Worm (Caenorhabditis elegans): ENCODE data around the gene K10D6.4.

DNA sequence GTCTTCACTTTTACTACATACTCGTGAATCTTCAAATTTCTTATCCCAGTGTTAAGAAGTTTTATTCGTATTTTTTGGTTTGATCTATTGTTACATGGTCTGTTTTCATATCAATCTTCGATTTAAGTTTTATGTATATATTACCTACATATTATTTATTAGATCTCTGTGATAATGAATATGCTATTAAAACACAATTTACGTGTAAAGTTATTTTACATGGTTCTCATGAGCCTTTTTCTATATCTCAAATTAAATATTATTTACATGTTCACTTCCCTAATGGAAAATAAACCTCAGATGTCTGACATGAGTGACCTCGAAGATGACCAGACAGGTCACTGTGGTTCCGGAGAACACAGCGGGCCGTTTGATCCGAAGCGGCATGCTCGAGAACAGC is 42.8 kb downstream of the K10D6.4 start, which contains the start of gene mxl-1:
- TF ChIP-seq pha-4 (tag; optimal IDR thresholded peaks at IDR 0.05) (no peak), unc-39 (tag; optimal IDR thresholded peaks at IDR 0.05) (no peak), lin-32 (GFP tag; optimal IDR thresholded peaks at IDR 0.05) (no peak), zip-8 (tag; optimal IDR thresholded peaks at IDR 0.05) (no peak), ceh-43 (GFP tag; optimal IDR thresholded peaks at IDR 0.05) (no peak), ztf-11 (tag; optimal IDR thresholded peaks at IDR 0.05) (no peak), tbx-8 (GFP tag; optimal IDR thresholded peaks at IDR 0.05) (no peak), cnd-1 (tag; optimal IDR thresholded peaks at IDR 0.05) (no peak), blmp-1 (tag; optimal IDR thresholded peaks at IDR 0.05) (no peak), nhr-28 (tag; optimal IDR thresholded peaks at IDR 0.05) (no peak), sptf-1 (tag; optimal IDR thresholded peaks at IDR 0.05) (no peak), snpc-4 (tag; optimal IDR thresholded peaks at IDR 0.05) (no peak), nhr-76 (tag; optimal IDR thresholded peaks at IDR 0.05) (no peak), nhr-237 (tag; optimal IDR thresholded peaks at IDR 0.05) (no peak)

All from whole organism, mixed stage, embryonic.